Fruit fly (Drosophila melanogaster): ENCODE measurements around the gene Smn.
A peak's percentile ranks its signal among the peaks of the same experiment; 100 is the strongest.

Gene Smn

dm6 chr3L:16602736-16603144, 21.4 kb upstream of the Smn start, which contains the start of gene Arts (continued):
- TF ChIP-seq C15 (GFP tag; IDR thresholded peaks at IDR 0.05) (no peak), CG32767 (GFP tag; IDR thresholded peaks at IDR 0.05) (no peak), CG1602 (GFP tag; optimal IDR thresholded peaks at IDR 0.05) (peak; percentile 10), lmd (GFP tag; IDR thresholded peaks at IDR 0.05) (no peak), gsb-n (tag; optimal IDR thresholded peaks at IDR 0.05) (peak; percentile 2), E2f1 (GFP tag; IDR thresholded peaks at IDR 0.05) (no peak), wdn (GFP tag; IDR thresholded peaks at IDR 0.05) (no peak), Taf1 (GFP tag; IDR thresholded peaks at IDR 0.05) (no peak), pho (GFP tag; optimal IDR thresholded peaks at IDR 0.05) (no peak), dmrt99B (tag; optimal IDR thresholded peaks at IDR 0.05) (peak; percentile 2), CG14050 (GFP tag; IDR thresholded peaks at IDR 0.05) (no peak), sug (tag; optimal IDR thresholded peaks at IDR 0.05) (peak; percentile 65), CHES-1-like (GFP tag; optimal IDR thresholded peaks at IDR 0.05) (no peak), Dip2 (GFP tag; IDR thresholded peaks at IDR 0.05) (no peak), CG6272 (GFP tag; IDR thresholded peaks at IDR 0.05) (no peak), zfh2 (GFP tag; optimal IDR thresholded peaks at IDR 0.05) (no peak), az2 (GFP tag; optimal IDR thresholded peaks at IDR 0.05) (peak; percentile 2), crp (GFP tag; optimal IDR thresholded peaks at IDR 0.05) (no peak), Sox102F (GFP tag; optimal IDR thresholded peaks at IDR 0.05) (peak; percentile 15), yki (optimal IDR thresholded peaks at IDR 0.05) (no peak), CG31388 (GFP tag; optimal IDR thresholded peaks at IDR 0.05) (no peak), trem (tag; optimal IDR thresholded peaks at IDR 0.05) (peak; percentile 53), CG17385 (GFP tag; optimal IDR thresholded peaks at IDR 0.05) (no peak), CG32772 (GFP tag; IDR thresholded peaks at IDR 0.05) (no peak), Ssrp (tag; optimal IDR thresholded peaks at IDR 0.05) (no peak), Chrac-16 (GFP tag; optimal IDR thresholded peaks at IDR 0.05) (peak; percentile 25), cwo (GFP tag; optimal IDR thresholded peaks at IDR 0.05) (no peak), Sox100B (GFP tag; optimal IDR thresholded peaks at IDR 0.05) (peak; percentile 34), CG31365 (tag; optimal IDR thresholded peaks at IDR 0.05) (no peak), Adf1 (GFP tag; IDR thresholded peaks at IDR 0.05) (no peak), scrt (GFP tag; optimal IDR thresholded peaks at IDR 0.05) (no peak), Doc2 (GFP tag; IDR thresholded peaks at IDR 0.05) (no peak), prd (optimal IDR thresholded peaks at IDR 0.05) (no peak), prd (GFP tag; IDR thresholded peaks at IDR 0.05) (no peak), CG10979 (tag; optimal IDR thresholded peaks at IDR 0.05) (peak; percentile 39), Atf3 (GFP tag; optimal IDR thresholded peaks at IDR 0.05) (no peak), CG10209 (GFP tag; optimal IDR thresholded peaks at IDR 0.05) (peak; percentile 11), CG1603 (tag; optimal IDR thresholded peaks at IDR 0.05) (peak; percentile 18), cg (GFP tag; optimal IDR thresholded peaks at IDR 0.05) (no peak), Blimp-1 (GFP tag; optimal IDR thresholded peaks at IDR 0.05) (no peak), sr (GFP tag; IDR thresholded peaks at IDR 0.05) (no peak), Kr (GFP tag; optimal IDR thresholded peaks at IDR 0.05) (no peak), Gug (GFP tag; IDR thresholded peaks at IDR 0.05) (peak; percentile 12; the same call in 1 of the 4 replicates), Meics (GFP tag; optimal IDR thresholded peaks at IDR 0.05) (peak; percentile 15), CG9876 (GFP tag; optimal IDR thresholded peaks at IDR 0.05) (no peak), Fer3 (tag; optimal IDR thresholded peaks at IDR 0.05) (peak; percentile 26), Dp (GFP tag; optimal IDR thresholded peaks at IDR 0.05) (peak; percentile 58), ac (GFP tag; optimal IDR thresholded peaks at IDR 0.05) (no peak), BEAF-32 (GFP tag; optimal IDR thresholded peaks at IDR 0.05) (peak; percentile 31), CG5245 (GFP tag; optimal IDR thresholded peaks at IDR 0.05) (no peak), HmgD (GFP tag; optimal IDR thresholded peaks at IDR 0.05) (no peak), Hr51 (GFP tag; optimal IDR thresholded peaks at IDR 0.05) (no peak)

Data from whole organism, embryonic.